Fruit fly (Drosophila melanogaster) whole organism, embryonic: ENCODE measurements around the gene tsl.

Experiments used
- CG10321 ChIP-seq: fragments of 200-800 bp; sonication (Bioruptor generic); IDR thresholded peaks from 2 replicates; pipeline ENCODE4 v1.3.6; 2022; ENCODE audit warnings: missing biosample characterization, missing genetic modification characterization
- CG10543 ChIP-seq: fragments of 200-800 bp; sonication (Bioruptor generic); optimal IDR thresholded peaks from 3 replicates; lab custom pipeline; 2017; ENCODE audit warnings: missing biosample characterization, mild to moderate bottlenecking, missing genetic modification characterization, moderate library complexity
- CG10654 ChIP-seq: fragments of 200-800 bp; sonication (Bioruptor generic); optimal IDR thresholded peaks from 2 replicates; lab custom pipeline; 2016; ENCODE audit warnings: missing biosample characterization, missing genetic modification characterization
- CG11085 ChIP-seq: fragments of 200-800 bp; sonication (Bioruptor generic); IDR thresholded peaks from 2 replicates; pipeline ENCODE4 v1.3.6; 2022; ENCODE audit warnings: missing biosample characterization, missing genetic modification characterization
- CG15073 ChIP-seq: fragments of 200-800 bp; sonication (Bioruptor generic); optimal IDR thresholded peaks from 2 replicates; lab custom pipeline; 2016; ENCODE audit warnings: missing biosample characterization, missing genetic modification characterization
- CG1603 ChIP-seq: fragments of 200-800 bp; sonication (Bioruptor generic); optimal IDR thresholded peaks from 2 replicates; lab custom pipeline; 2019; ENCODE audit warnings: missing biosample characterization, mild to moderate bottlenecking, missing genetic modification characterization, moderate library complexity
- CG17612 ChIP-seq: fragments of 200-800 bp; sonication (Bioruptor generic); IDR thresholded peaks from 2 replicates; pipeline ENCODE4 v1.3.6; 2022; ENCODE audit warnings: missing biosample characterization, missing genetic modification characterization
- CG18764 ChIP-seq: fragments of 200-800 bp; sonication (Bioruptor generic); optimal IDR thresholded peaks from 3 replicates; lab custom pipeline; 2016; ENCODE audit warnings: missing biosample characterization, missing genetic modification characterization
- CG2678 ChIP-seq: fragments of 200-800 bp; sonication (Bioruptor generic); optimal IDR thresholded peaks from 3 replicates; lab custom pipeline; 2019; ENCODE audit warnings: missing biosample characterization, mild to moderate bottlenecking, missing genetic modification characterization, moderate library complexity
- CG3281 ChIP-seq: fragments of 200-800 bp; sonication (Bioruptor generic); optimal IDR thresholded peaks from 3 replicates; lab custom pipeline; 2017; ENCODE audit warnings: missing biosample characterization, mild to moderate bottlenecking, missing genetic modification characterization
- CG34224 ChIP-seq: fragments of 200-800 bp; sonication (Bioruptor generic); IDR thresholded peaks from 3 replicates; pipeline ENCODE4 v1.3.6; 2022; ENCODE audit warnings: missing biosample characterization, missing genetic modification characterization; ENCODE audit not compliant: partially characterized antibody
- CG34376 ChIP-seq: fragments of 200-800 bp; sonication (Bioruptor generic); optimal IDR thresholded peaks from 2 replicates; lab custom pipeline; 2018; ENCODE audit warnings: missing biosample characterization, mild to moderate bottlenecking, missing genetic modification characterization
- CG4424 ChIP-seq: fragments of 200-800 bp; sonication (Bioruptor generic); optimal IDR thresholded peaks from 3 replicates; lab custom pipeline; 2016; ENCODE audit warnings: missing biosample characterization, missing genetic modification characterization
- CG6791 ChIP-seq: fragments of 200-800 bp; sonication (Bioruptor generic); IDR thresholded peaks from 3 replicates; pipeline ENCODE4 v1.3.6; 2022; ENCODE audit warnings: missing biosample characterization, missing genetic modification characterization; ENCODE audit not compliant: partially characterized antibody
- CG7372 ChIP-seq: fragments of 200-800 bp; sonication (Bioruptor generic); IDR thresholded peaks from 2 replicates; pipeline ENCODE4 v1.3.6; 2022; ENCODE audit warnings: missing biosample characterization, missing genetic modification characterization
- CHES-1-like ChIP-seq: fragments of 200-800 bp; sonication (Bioruptor generic); optimal IDR thresholded peaks from 2 replicates; lab custom pipeline; 2016; ENCODE audit warnings: missing biosample characterization, missing genetic modification characterization
- Deaf1 ChIP-seq: fragments of 200-800 bp; optimal IDR thresholded peaks from 3 replicates; lab custom pipeline; 2019; ENCODE audit warnings: missing biosample characterization, mild to moderate bottlenecking, missing genetic modification characterization, moderate library complexity
- Ets65A ChIP-seq: fragments of 200-800 bp; sonication (Bioruptor generic); peaks from one replicate; lab custom pipeline; 2016; ENCODE audit warnings: missing biosample characterization, missing genetic modification characterization
- GATAe ChIP-seq: fragments of 200-800 bp; sonication (Bioruptor generic); conservative IDR thresholded peaks from 2 replicates; pipeline ENCODE4 v1.3.6; 2022; ENCODE audit warnings: missing biosample characterization, missing genetic modification characterization
- HLH3B ChIP-seq: fragments of 200-800 bp; sonication (Bioruptor generic); IDR thresholded peaks from 2 replicates; pipeline ENCODE4 v1.3.6; 2022; ENCODE audit warnings: missing biosample characterization, missing genetic modification characterization
- Hr51 ChIP-seq, 2 experiments: fragments of 200-800 bp; sonication (Bioruptor generic); optimal IDR thresholded peaks; 2 replicates in 1 of 2; 3 replicates in 1 of 2; lab custom pipeline; 2016 to 2018; ENCODE audit warnings: missing biosample characterization in 2 of 2, missing genetic modification characterization in 2 of 2, mild to moderate bottlenecking in 1 of 2, moderate library complexity in 1 of 2
- Jarid2 ChIP-seq: fragments of 200-800 bp; sonication (Bioruptor generic); optimal IDR thresholded peaks from 3 replicates; lab custom pipeline; 2017; ENCODE audit warnings: mild to moderate bottlenecking, missing biosample characterization, missing genetic modification reagents, missing genetic modification characterization
- Lim3 ChIP-seq: fragments of 200-800 bp; sonication (Bioruptor generic); IDR thresholded peaks from 2 replicates; pipeline ENCODE4 v1.3.6; 2022; ENCODE audit warnings: missing biosample characterization, missing genetic modification characterization
- Med ChIP-seq: fragments of 200-800 bp; sonication (Bioruptor generic); peaks from one replicate; lab custom pipeline; 2016; ENCODE audit warnings: missing biosample characterization, missing genetic modification characterization, mild to moderate bottlenecking, inconsistent platforms, moderate library complexity
- Pdp1 ChIP-seq, 2 experiments: fragments of 200-800 bp; sonication (Bioruptor generic); optimal IDR thresholded peaks; 3 replicates each; lab custom pipeline; 2016; ENCODE audit warnings: missing biosample characterization in 2 of 2, missing genetic modification characterization in 2 of 2, mild to moderate bottlenecking in 1 of 2, moderate library complexity in 1 of 2
- Sox102F ChIP-seq: fragments of 200-800 bp; sonication (Bioruptor generic); optimal IDR thresholded peaks from 2 replicates; lab custom pipeline; 2018; ENCODE audit warnings: missing biosample characterization, mild to moderate bottlenecking, missing genetic modification characterization, moderate library complexity
- Sry-δ ChIP-seq: fragments of 200-800 bp; sonication (Bioruptor generic); optimal IDR thresholded peaks from 2 replicates; lab custom pipeline; 2016; ENCODE audit warnings: missing biosample characterization, missing genetic modification characterization
- Trl ChIP-seq, 3 experiments: fragments of >200 bp in 2 of 3; fragments of 200-800 bp in 1 of 3; sonication (Bioruptor generic) in 1 of 3; optimal IDR thresholded peaks; 2 replicates in 1 of 3; 3 replicates in 2 of 3; lab custom pipeline; 2016 to 2017; ENCODE audit warnings: missing biosample characterization in 1 of 3, missing genetic modification characterization in 1 of 3
- ac ChIP-seq: fragments of 200-800 bp; sonication (Bioruptor generic); optimal IDR thresholded peaks from 3 replicates; lab custom pipeline; 2017; ENCODE audit warnings: missing biosample characterization, mild to moderate bottlenecking, missing genetic modification characterization
- amos ChIP-seq: fragments of 200-800 bp; sonication (Bioruptor generic); IDR thresholded peaks from 2 replicates; pipeline ENCODE4 v1.3.6; 2022; ENCODE audit warnings: missing biosample characterization, missing genetic modification characterization; ENCODE audit not compliant: partially characterized antibody
- ato ChIP-seq: fragments of 200-800 bp; sonication (Bioruptor generic); IDR thresholded peaks from 2 replicates; pipeline ENCODE4 v1.3.6; 2022; ENCODE audit warnings: missing biosample characterization, missing genetic modification characterization; ENCODE audit not compliant: partially characterized antibody
- cad ChIP-seq: fragments of >200 bp; optimal IDR thresholded peaks from 2 replicates; lab custom pipeline; 2017; ENCODE audit warnings: missing biosample characterization, missing genetic modification characterization
- cg ChIP-seq: fragments of 200-800 bp; sonication (Bioruptor generic); optimal IDR thresholded peaks from 3 replicates; lab custom pipeline; 2019; ENCODE audit warnings: missing biosample characterization, mild to moderate bottlenecking, missing genetic modification characterization, moderate library complexity
- exex ChIP-seq: fragments of 200-800 bp; sonication (Bioruptor generic); optimal IDR thresholded peaks from 4 replicates; lab custom pipeline; 2018; ENCODE audit warnings: missing biosample characterization, mild to moderate bottlenecking, missing genetic modification characterization, moderate library complexity
- ftz-f1 ChIP-seq: fragments of 200-800 bp; sonication (Bioruptor generic); optimal IDR thresholded peaks from 2 replicates; lab custom pipeline; 2016; ENCODE audit warnings: missing biosample characterization, missing genetic modification characterization
- grn ChIP-seq: fragments of 200-800 bp; sonication (Bioruptor generic); optimal IDR thresholded peaks from 3 replicates; lab custom pipeline; 2017; ENCODE audit warnings: missing biosample characterization, missing genetic modification characterization
- lab ChIP-seq: fragments of 200-800 bp; sonication (Bioruptor generic); optimal IDR thresholded peaks from 3 replicates; lab custom pipeline; 2017; ENCODE audit warnings: missing biosample characterization, missing genetic modification characterization, mild to moderate bottlenecking, moderate library complexity, missing genetic modification reagents
- odd ChIP-seq: fragments of 200-800 bp; sonication (Bioruptor generic); optimal IDR thresholded peaks from 2 replicates; lab custom pipeline; 2017; ENCODE audit warnings: missing biosample characterization, mild to moderate bottlenecking, missing genetic modification characterization
- org-1 ChIP-seq: fragments of 200-800 bp; sonication (Bioruptor generic); optimal IDR thresholded peaks from 2 replicates; lab custom pipeline; 2017; ENCODE audit warnings: missing biosample characterization, missing genetic modification characterization
- pros ChIP-seq: fragments of 200-800 bp; sonication (Bioruptor generic); optimal IDR thresholded peaks from 3 replicates; lab custom pipeline; 2019; ENCODE audit warnings: missing biosample characterization, mild to moderate bottlenecking, missing genetic modification characterization, moderate library complexity
- ro ChIP-seq: fragments of 200-800 bp; sonication (Bioruptor generic); IDR thresholded peaks from 2 replicates; pipeline ENCODE4 v1.3.6; 2022; ENCODE audit warnings: missing biosample characterization, missing genetic modification characterization
- row ChIP-seq: fragments of 200-800 bp; sonication (Bioruptor generic); IDR thresholded peaks from 3 replicates; pipeline ENCODE4 v1.3.6; 2022; ENCODE audit warnings: missing biosample characterization, missing genetic modification characterization
- sug ChIP-seq: fragments of 200-800 bp; optimal IDR thresholded peaks from 2 replicates; lab custom pipeline; 2019; ENCODE audit warnings: missing biosample characterization, mild to moderate bottlenecking, missing genetic modification characterization, moderate library complexity
- wek ChIP-seq: fragments of 200-800 bp; sonication (Bioruptor generic); optimal IDR thresholded peaks from 3 replicates; lab custom pipeline; 2018; ENCODE audit warnings: missing biosample characterization, mild to moderate bottlenecking, missing genetic modification characterization, moderate library complexity
- z ChIP-seq: fragments of 200-800 bp; sonication (Bioruptor generic); IDR thresholded peaks from 3 replicates; pipeline ENCODE4 v1.3.6; 2022; ENCODE audit warnings: missing biosample characterization, missing genetic modification characterization

tsl gene

DNA sequence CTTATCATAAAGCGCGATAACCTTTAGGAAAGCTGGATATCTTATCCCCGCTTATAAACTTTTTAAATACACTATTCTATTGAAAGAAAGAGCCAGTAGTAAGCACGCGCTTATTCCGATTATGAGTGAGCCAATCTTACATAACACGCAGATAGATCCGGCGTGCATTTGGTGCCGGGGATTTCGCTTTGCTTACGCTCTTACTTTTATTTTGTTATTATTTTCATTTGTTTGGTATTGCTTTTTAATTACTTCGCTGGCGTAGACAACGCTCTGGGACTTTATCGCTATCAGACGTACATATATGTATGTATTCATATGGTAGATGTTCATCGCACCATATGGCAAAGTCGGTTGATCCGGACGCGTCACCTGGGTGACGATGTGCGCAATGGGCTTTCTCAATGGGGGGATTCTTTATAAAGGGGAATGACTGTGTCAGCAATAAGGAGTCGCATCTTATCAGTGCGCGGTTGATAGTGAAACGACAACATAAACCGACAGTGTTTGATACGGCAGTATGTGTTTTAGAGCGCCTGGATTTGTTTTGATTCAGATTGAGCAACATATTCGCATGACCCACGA, 41.5 kb downstream of the tsl start (continued):
- TF ChIP-seq Hr51 (GFP tag; optimal IDR thresholded peaks at IDR 0.05; lab: Kevin White, UChicago) (no peak), Sox102F (no peak), ac (GFP tag; lab: Kevin White, UChicago) (no peak), sug (tag; lab: Kevin White, UChicago) (peak; percentile 75), Sry-δ (no peak), GATAe (GFP tag; lab: Robert Waterston, UW) (peak; percentile 50; the same call in 1 of the 2 replicates), CG10321 (GFP tag; lab: Robert Waterston, UW) (no peak), Trl (optimal IDR thresholded peaks at IDR 0.05; lab: Kevin White, UChicago) (no peak), Trl (GFP tag; optimal IDR thresholded peaks at IDR 0.05; lab: Kevin White, UChicago) (no peak), CG10654 (GFP tag; lab: Kevin White, UChicago) (no peak), lab (peak; percentile 25), ro (GFP tag; lab: Robert Waterston, UW) (no peak), Pdp1 (GFP tag; optimal IDR thresholded peaks at IDR 0.05; lab: Kevin White, UChicago) (peak in 1 of 2 experiments; percentile 90), wek (GFP tag; lab: Kevin White, UChicago) (peak; percentile 80), CG2678 (tag; lab: Kevin White, UChicago) (no peak), odd (no peak), grn (GFP tag; lab: Kevin White, UChicago) (peak; percentile 64), exex (tag; lab: Kevin White, UChicago) (peak; percentile 83), cad (GFP tag; lab: Kevin White, UChicago) (no peak)

DNA sequence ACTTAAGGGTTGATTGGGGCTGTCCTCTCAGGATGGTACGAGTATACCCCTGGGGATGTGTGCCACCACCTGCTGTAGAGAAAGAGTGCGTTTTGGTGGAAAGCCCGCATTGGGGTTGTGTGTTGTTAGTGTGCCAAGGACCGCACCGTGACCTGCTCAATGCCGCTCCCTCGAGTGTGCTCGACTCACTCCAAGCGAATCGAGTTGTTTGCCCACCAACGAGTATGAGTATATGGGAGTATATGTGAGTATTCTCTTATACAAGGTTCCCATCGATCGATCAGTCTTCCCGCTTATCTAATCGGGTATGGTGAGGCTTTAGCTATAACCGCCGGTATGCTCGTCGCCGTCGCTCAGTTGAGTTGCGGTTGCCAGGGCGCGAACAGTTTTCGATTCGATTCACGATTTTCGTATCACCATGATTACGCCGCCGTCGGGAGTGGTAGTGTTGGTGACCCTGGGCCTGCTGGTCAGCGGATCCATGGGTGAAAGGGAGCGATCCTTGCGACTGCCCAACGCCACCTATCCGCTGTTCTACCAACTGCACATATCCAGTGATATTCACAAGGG, 42.5 kb downstream of the tsl start, which contains the start of gene CG5849:
Gene CG5849, plus strand, starts transcription at position 356 of the 570 bp plus-strand sequence.
- peak; percentile 68 for TF ChIP-seq GATAe (GFP tag; lab: Robert Waterston, UW)
- TF ChIP-seq cg (GFP tag; lab: Kevin White, UChicago): peak; percentile 10
- no peak for TF ChIP-seq Lim3 (GFP tag; lab: Robert Waterston, UW)
- TF ChIP-seq Med (GFP tag; lab: Kevin White, UChicago): peak; percentile 50
- TF ChIP-seq grn (GFP tag; lab: Kevin White, UChicago): peak; percentile 67
- 0 out of 3 replicates have a peak, but pooled peaks have one; percentile 12 for TF ChIP-seq CG34224 (GFP tag; lab: Robert Waterston, UW)
- peak; percentile 92 for TF ChIP-seq z (GFP tag; lab: Robert Waterston, UW)
- TF ChIP-seq exex (tag; lab: Kevin White, UChicago): peak; percentile 26
- TF ChIP-seq CG34376 (GFP tag; lab: Kevin White, UChicago): peak; percentile 45
- TF ChIP-seq Pdp1 (GFP tag; optimal IDR thresholded peaks at IDR 0.05; lab: Kevin White, UChicago): peak in 1 of 2 experiments; percentile 68
- TF ChIP-seq CG3281: no peak
- no peak for TF ChIP-seq CG18764 (GFP tag; lab: Kevin White, UChicago)
- TF ChIP-seq Deaf1 (tag; lab: Kevin White, UChicago): peak; percentile 10
- TF ChIP-seq row (GFP tag; lab: Robert Waterston, UW): no peak
- peak; percentile 6 to 14 for TF ChIP-seq Trl (optimal IDR thresholded peaks at IDR 0.05; lab: Kevin White, UChicago)
- TF ChIP-seq Trl (GFP tag; optimal IDR thresholded peaks at IDR 0.05; lab: Kevin White, UChicago): no peak
- peak; percentile 29 for TF ChIP-seq sug (tag; lab: Kevin White, UChicago)
- peak; percentile 43 for TF ChIP-seq Ets65A (GFP tag; lab: Kevin White, UChicago)
- TF ChIP-seq ftz-f1 (GFP tag; lab: Kevin White, UChicago): peak; percentile 45
- TF ChIP-seq CG1603 (tag; lab: Kevin White, UChicago): no peak
- TF ChIP-seq CG4424: no peak
- TF ChIP-seq CG15073 (GFP tag; lab: Kevin White, UChicago): peak; percentile 4
- peak; percentile 80 for TF ChIP-seq Jarid2 (GFP tag; lab: Kevin White, UChicago)
- TF ChIP-seq CG17612 (GFP tag; lab: Robert Waterston, UW): 0 out of 2 replicates have a peak, but pooled peaks have one; percentile 24
- no peak for TF ChIP-seq CHES-1-like (GFP tag; lab: Kevin White, UChicago)
- TF ChIP-seq org-1 (GFP tag; lab: Kevin White, UChicago): no peak
- 0 out of 3 replicates have a peak, but pooled peaks have one; percentile 32 for TF ChIP-seq CG6791 (GFP tag; lab: Robert Waterston, UW)
- TF ChIP-seq ato: 0 out of 2 replicates have a peak, but pooled peaks have one; percentile 26
- TF ChIP-seq CG7372: no peak
- TF ChIP-seq lab: peak; percentile 83
- peak; percentile 33; the same call in 1 of the 2 replicates for TF ChIP-seq amos
- TF ChIP-seq pros (GFP tag; lab: Kevin White, UChicago): peak; percentile 29
- TF ChIP-seq HLH3B (GFP tag; lab: Robert Waterston, UW): no peak
- no peak for TF ChIP-seq CG11085
- peak; percentile 29 for TF ChIP-seq CG10543
